Fruit fly (Drosophila melanogaster) whole organism: Measurements from ENCODE around the gene sens.

Experiments used
- CG8478 ChIP-seq: fragments of >200 bp; optimal IDR thresholded peaks from 2 replicates; lab custom pipeline; 2018; ENCODE audit warnings: inconsistent platforms
- Dll ChIP-seq: fragments of >200 bp; optimal IDR thresholded peaks from 2 replicates; lab custom pipeline; 2017
- EcR ChIP-seq, 2 experiments: fragments of >200 bp; optimal IDR thresholded peaks; 2 replicates each; lab custom pipeline; 2017; ENCODE audit warnings: missing biosample characterization in 2 of 2, missing genetic modification characterization in 2 of 2, missing genetic modification reagents in 2 of 2
- pan ChIP-seq: fragments of >200 bp; optimal IDR thresholded peaks from 2 replicates; lab custom pipeline; 2017
- psq ChIP-seq: fragments of >200 bp; optimal IDR thresholded peaks from 2 replicates; lab custom pipeline; 2017

DNA sequence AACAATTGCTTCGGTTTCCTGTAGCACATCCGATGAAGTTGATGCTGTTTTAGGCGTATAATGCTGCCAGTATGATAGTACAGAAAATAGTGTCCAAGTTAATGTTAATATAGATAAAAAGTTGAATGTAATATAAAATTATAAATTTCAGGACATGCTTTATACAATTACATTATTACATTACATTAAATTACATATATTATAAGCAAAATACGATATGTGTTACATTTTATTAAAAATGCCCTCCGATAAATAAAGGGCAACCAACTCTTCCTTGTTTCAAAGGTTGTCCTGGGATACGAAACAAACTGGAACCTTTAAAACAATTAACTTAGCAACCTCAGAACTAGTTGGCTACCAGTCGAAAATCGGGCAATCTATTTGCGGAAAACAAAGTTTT lies 52.2 kb downstream of the sens start, which contains the start of gene CG17687:
- TF ChIP-seq pan (lab: Kevin White, UChicago) (no peak), EcR (GFP tag; optimal IDR thresholded peaks at IDR 0.05; lab: Kevin White, UChicago) (no peak), CG8478 (lab: Kevin White, UChicago) (no peak), psq (no peak), Dll (lab: Kevin White, UChicago) (no peak)
